Worm (Caenorhabditis elegans) whole organism, late embryonic: ENCODE measurements around the gene Y45F3A.1.
A peak's percentile ranks its signal among the peaks of the same experiment; 100 is the strongest.

Experiments used
- C08G9.2 ChIP-seq: sonication (generic microtip); optimal IDR thresholded peaks from 2 replicates; lab custom pipeline; 2016; ENCODE audit warnings: mild to moderate bottlenecking, missing genetic modification characterization, moderate library complexity, missing compliant biosample characterization
- F13H6.1 ChIP-seq: sonication (generic microtip); optimal IDR thresholded peaks from 2 replicates; lab custom pipeline; 2016; ENCODE audit warnings: missing genetic modification characterization, missing compliant biosample characterization
- ama-1 ChIP-seq: fragments of 150-350 bp; optimal IDR thresholded peaks from 2 replicates; lab custom pipeline; 2014
- ceh-45 ChIP-seq: fragments of 200-800 bp; sonication (Bioruptor generic); IDR thresholded peaks from 2 replicates; pipeline ENCODE4 v1.3.6; 2022; ENCODE audit warnings: missing genetic modification reagents, missing genetic modification characterization, missing compliant biosample characterization
- gmeb-2 ChIP-seq: sonication (generic microtip); optimal IDR thresholded peaks from 2 replicates; lab custom pipeline; 2016; ENCODE audit warnings: missing genetic modification characterization, inconsistent platforms, missing compliant biosample characterization
- hlh-13 ChIP-seq: fragments of 200-800 bp; sonication (Bioruptor generic); optimal IDR thresholded peaks from 2 replicates; lab custom pipeline; 2018; ENCODE audit warnings: mild to moderate bottlenecking, missing genetic modification characterization, missing compliant biosample characterization
- nfya-1 ChIP-seq: sonication (generic microtip); optimal IDR thresholded peaks from 2 replicates; lab custom pipeline; 2017; ENCODE audit warnings: missing genetic modification characterization, mild to moderate bottlenecking, missing compliant biosample characterization, antibody characterized with exemption, moderate library complexity
- pha-2 ChIP-seq: sonication (generic microtip); optimal IDR thresholded peaks from 2 replicates; lab custom pipeline; 2017; ENCODE audit warnings: mild to moderate bottlenecking, missing genetic modification characterization, missing compliant biosample characterization
- pqm-1 ChIP-seq: sonication (generic microtip); optimal IDR thresholded peaks from 2 replicates; lab custom pipeline; 2016; ENCODE audit warnings: missing genetic modification characterization, missing compliant biosample characterization
- sox-4 ChIP-seq: sonication (generic microtip); optimal IDR thresholded peaks from 2 replicates; lab custom pipeline; 2017; ENCODE audit warnings: mild to moderate bottlenecking, missing genetic modification characterization, inconsistent platforms, missing compliant biosample characterization
- tbx-7 ChIP-seq: sonication (generic microtip); optimal IDR thresholded peaks from 2 replicates; lab custom pipeline; 2016; ENCODE audit warnings: missing genotype, missing genetic modification characterization, missing compliant biosample characterization
- unc-42 ChIP-seq: sonication (generic microtip); optimal IDR thresholded peaks from 2 replicates; lab custom pipeline; 2016; ENCODE audit warnings: missing genotype, missing genetic modification characterization, missing compliant biosample characterization

DNA sequence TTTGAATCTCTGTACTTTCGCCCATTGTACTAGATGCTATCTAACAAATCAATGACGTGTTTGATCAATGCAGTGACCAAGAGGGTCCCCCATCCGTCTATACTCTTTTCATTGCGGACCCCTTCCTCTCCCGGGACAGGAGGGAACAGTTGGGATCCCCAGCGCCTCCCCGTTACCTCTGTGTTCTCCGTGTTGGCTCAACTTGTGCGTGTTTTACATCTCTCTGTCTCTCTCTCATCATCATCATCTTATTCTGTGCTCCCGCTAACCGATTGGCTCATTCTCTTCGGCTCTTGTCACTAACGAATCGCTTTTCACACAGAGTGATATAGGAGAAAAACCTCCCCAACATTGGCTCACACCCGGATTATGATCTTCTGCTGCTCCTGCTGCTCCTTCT, 41.2 kb downstream of the Y45F3A.1 start, which contains the start of gene unc-49:
- TF ChIP-seq ama-1 (lab: Kevin White, UChicago) = no peak
- TF ChIP-seq hlh-13 (GFP tag; lab: Kevin White, UChicago) = no peak
- no peak for TF ChIP-seq sox-4 (tag; lab: Kevin White, UChicago)
- TF ChIP-seq gmeb-2 (tag; lab: Kevin White, UChicago) = no peak
- TF ChIP-seq pqm-1 (tag; lab: Kevin White, UChicago) = no peak
- no peak for TF ChIP-seq nfya-1 (tag; lab: Kevin White, UChicago)
- TF ChIP-seq ceh-45 (GFP tag; lab: Robert Waterston, UW) = no peak
- TF ChIP-seq tbx-7 (tag; lab: Kevin White, UChicago) = no peak
- no peak for TF ChIP-seq pha-2 (tag; lab: Kevin White, UChicago)
- no peak for TF ChIP-seq F13H6.1 (tag; lab: Kevin White, UChicago)
- no peak for TF ChIP-seq unc-42 (tag; lab: Kevin White, UChicago)
- peak; percentile 12 for TF ChIP-seq C08G9.2
